Worm (Caenorhabditis elegans) whole organism, mixed stage, embryonic: ENCODE results near the gene cdgs-1.
A peak's percentile ranks its signal among the peaks of the same experiment; 100 is the strongest.

Experiments
- M03D4.4 ChIP-seq: sonication (generic microtip); optimal IDR thresholded peaks from 2 replicates; lab custom pipeline; 2017; ENCODE audit warnings: mild to moderate bottlenecking, missing genetic modification characterization, missing compliant biosample characterization
- bed-3 ChIP-seq: fragments of 200-800 bp; sonication (Bioruptor generic); optimal IDR thresholded peaks from 3 replicates; lab custom pipeline; 2018; ENCODE audit warnings: mild to moderate bottlenecking, missing genetic modification characterization, moderate library complexity, missing compliant biosample characterization
- blmp-1 ChIP-seq: fragments of 150-350 bp; optimal IDR thresholded peaks from 2 replicates; lab custom pipeline; 2014; ENCODE audit warnings: missing biosample characterization, missing genetic modification characterization
- ceh-39 ChIP-seq: fragments of 150-350 bp; optimal IDR thresholded peaks from 2 replicates; lab custom pipeline; 2014; ENCODE audit warnings: missing biosample characterization, missing genetic modification characterization
- ceh-43 ChIP-seq: fragments of 200-800 bp; sonication (Bioruptor generic); optimal IDR thresholded peaks from 2 replicates; lab custom pipeline; 2018; ENCODE audit warnings: mild to moderate bottlenecking, missing genetic modification characterization, moderate library complexity, missing compliant biosample characterization
- ceh-83 ChIP-seq: fragments of 200-800 bp; sonication (Bioruptor generic); optimal IDR thresholded peaks from 2 replicates; lab custom pipeline; 2018; ENCODE audit warnings: mild to moderate bottlenecking, missing genetic modification characterization, missing compliant biosample characterization
- ces-1 ChIP-seq: fragments of 150-350 bp; optimal IDR thresholded peaks from 2 replicates; lab custom pipeline; 2014; ENCODE audit warnings: missing biosample characterization, missing genetic modification reagents, missing genetic modification characterization
- cnd-1 ChIP-seq: fragments of 200-800 bp; sonication (Bioruptor generic); optimal IDR thresholded peaks from 2 replicates; lab custom pipeline; 2018; ENCODE audit warnings: mild to moderate bottlenecking, missing genetic modification characterization, missing compliant biosample characterization
- elt-1 ChIP-seq: sonication (generic microtip); optimal IDR thresholded peaks from 2 replicates; lab custom pipeline; 2017; ENCODE audit warnings: missing genetic modification characterization, mild to moderate bottlenecking, missing compliant biosample characterization, antibody characterized with exemption, moderate library complexity, borderline replicate concordance; ENCODE audit not compliant: insufficient read depth
- flh-1 ChIP-seq: fragments of 200-800 bp; sonication (Bioruptor generic); optimal IDR thresholded peaks from 2 replicates; lab custom pipeline; 2018; ENCODE audit warnings: mild to moderate bottlenecking, missing genetic modification characterization, moderate library complexity, missing compliant biosample characterization
- lin-32 ChIP-seq: fragments of 200-800 bp; sonication (Bioruptor generic); optimal IDR thresholded peaks from 2 replicates; lab custom pipeline; 2018; ENCODE audit warnings: mild to moderate bottlenecking, missing genetic modification characterization, missing compliant biosample characterization
- mab-5 ChIP-seq: fragments of 150-350 bp; optimal IDR thresholded peaks from 2 replicates; lab custom pipeline; 2014; ENCODE audit warnings: missing biosample characterization, missing genetic modification characterization
- mep-1 ChIP-seq: fragments of 150-350 bp; optimal IDR thresholded peaks from 2 replicates; lab custom pipeline; 2017; ENCODE audit warnings: missing biosample characterization, missing genetic modification reagents, missing genetic modification characterization, inconsistent platforms
- mls-2 ChIP-seq: sonication (generic microtip); optimal IDR thresholded peaks from 2 replicates; lab custom pipeline; 2016; ENCODE audit warnings: mild to moderate bottlenecking, missing genetic modification characterization, moderate library complexity, missing compliant biosample characterization
- nhr-12 ChIP-seq: fragments of 150-350 bp; optimal IDR thresholded peaks from 2 replicates; lab custom pipeline; 2014; ENCODE audit warnings: missing biosample characterization, missing genetic modification characterization
- nhr-2 ChIP-seq: fragments of 150-350 bp; optimal IDR thresholded peaks from 2 replicates; lab custom pipeline; 2014; ENCODE audit warnings: missing biosample characterization, missing genetic modification characterization
- nhr-237 ChIP-seq: fragments of 150-350 bp; optimal IDR thresholded peaks from 2 replicates; lab custom pipeline; 2014; ENCODE audit warnings: missing biosample characterization, missing genetic modification characterization
- nhr-28 ChIP-seq: fragments of 150-350 bp; optimal IDR thresholded peaks from 2 replicates; lab custom pipeline; 2014; ENCODE audit warnings: missing biosample characterization, missing genetic modification characterization
- nhr-76 ChIP-seq: sonication (generic microtip); optimal IDR thresholded peaks from 2 replicates; lab custom pipeline; 2017; ENCODE audit warnings: missing biosample characterization, missing genetic modification characterization
- pha-4 ChIP-seq: fragments of 150-350 bp; optimal IDR thresholded peaks from 2 replicates; lab custom pipeline; 2018; ENCODE audit warnings: missing biosample characterization, missing genetic modification reagents, missing genetic modification characterization
- sem-2 ChIP-seq: fragments of 200-800 bp; sonication (Bioruptor generic); optimal IDR thresholded peaks from 2 replicates; lab custom pipeline; 2018; ENCODE audit warnings: mild to moderate bottlenecking, missing genetic modification characterization, missing compliant biosample characterization
- snpc-4 ChIP-seq: fragments of 150-350 bp; optimal IDR thresholded peaks from 2 replicates; lab custom pipeline; 2014; ENCODE audit warnings: missing biosample characterization, missing genetic modification characterization
- sptf-1 ChIP-seq: sonication (generic microtip); optimal IDR thresholded peaks from 2 replicates; lab custom pipeline; 2017; ENCODE audit warnings: mild to moderate bottlenecking, missing genetic modification characterization, moderate library complexity, missing compliant biosample characterization
- tbx-8 ChIP-seq: fragments of 200-800 bp; sonication (Bioruptor generic); optimal IDR thresholded peaks from 2 replicates; lab custom pipeline; 2018; ENCODE audit warnings: mild to moderate bottlenecking, missing genetic modification characterization, moderate library complexity, missing compliant biosample characterization
- unc-39 ChIP-seq: fragments of 150-350 bp; optimal IDR thresholded peaks from 2 replicates; lab custom pipeline; 2014; ENCODE audit warnings: missing biosample characterization, missing genetic modification characterization
- unc-62 ChIP-seq: fragments of 150-350 bp; optimal IDR thresholded peaks from 2 replicates; lab custom pipeline; 2014; ENCODE audit warnings: missing biosample characterization, missing genetic modification reagents, missing genetic modification characterization
- zip-8 ChIP-seq: fragments of 150-350 bp; optimal IDR thresholded peaks from 2 replicates; lab custom pipeline; 2014; ENCODE audit warnings: missing biosample characterization, missing genetic modification characterization
- ztf-11 ChIP-seq: fragments of 150-350 bp; optimal IDR thresholded peaks from 2 replicates; lab custom pipeline; 2014; ENCODE audit warnings: missing biosample characterization, missing genetic modification characterization

The cdgs-1 gene

DNA sequence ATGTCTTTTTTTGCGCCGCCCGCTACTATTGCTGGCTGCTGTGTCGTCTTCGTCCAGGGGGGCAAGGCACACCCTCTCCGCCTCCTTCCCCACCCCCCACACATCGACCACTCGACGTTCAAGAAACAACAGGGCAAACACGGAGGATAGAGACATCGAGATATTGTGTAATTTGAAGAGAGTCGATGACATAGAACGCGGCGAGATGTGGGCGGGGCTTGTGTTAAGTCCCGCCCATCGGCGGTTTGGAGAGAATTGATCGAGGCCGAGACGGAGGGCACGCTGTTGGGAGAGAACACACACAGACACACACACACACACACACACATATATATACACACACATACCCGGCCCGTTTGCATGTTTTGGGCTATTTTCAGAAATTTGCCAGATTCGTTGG lies 30.1 kb upstream of the cdgs-1 start (continued):
- TF ChIP-seq zip-8 (tag; lab: Kevin White, UChicago) (no peak), pha-4 (tag; lab: Kevin White, UChicago) (peak; percentile 59), ceh-39 (tag; lab: Kevin White, UChicago) (no peak), mls-2 (tag; lab: Kevin White, UChicago) (peak; percentile 83), ces-1 (GFP tag; lab: Kevin White, UChicago) (peak; percentile 55), cnd-1 (peak; percentile 46)
- TF ChIP-seq, all 35 proteins: peak for 16

ce11 chrIV:7844333-7844973 lies 28.9 kb upstream of the cdgs-1 start:
- TF ChIP-seq zip-8 (tag; lab: Kevin White, UChicago) (no peak), ceh-83 (GFP tag; lab: Kevin White, UChicago) (no peak), unc-39 (tag; lab: Kevin White, UChicago) (no peak), nhr-2 (tag; lab: Kevin White, UChicago) (no peak), sem-2 (GFP tag; lab: Kevin White, UChicago) (no peak), M03D4.4 (tag; lab: Kevin White, UChicago) (no peak), nhr-12 (tag; lab: Kevin White, UChicago) (no peak), elt-1 (no peak), unc-62 (no peak), lin-32 (GFP tag; lab: Kevin White, UChicago) (no peak), sptf-1 (tag; lab: Kevin White, UChicago) (no peak), mep-1 (tag; lab: Kevin White, UChicago) (no peak)

DNA sequence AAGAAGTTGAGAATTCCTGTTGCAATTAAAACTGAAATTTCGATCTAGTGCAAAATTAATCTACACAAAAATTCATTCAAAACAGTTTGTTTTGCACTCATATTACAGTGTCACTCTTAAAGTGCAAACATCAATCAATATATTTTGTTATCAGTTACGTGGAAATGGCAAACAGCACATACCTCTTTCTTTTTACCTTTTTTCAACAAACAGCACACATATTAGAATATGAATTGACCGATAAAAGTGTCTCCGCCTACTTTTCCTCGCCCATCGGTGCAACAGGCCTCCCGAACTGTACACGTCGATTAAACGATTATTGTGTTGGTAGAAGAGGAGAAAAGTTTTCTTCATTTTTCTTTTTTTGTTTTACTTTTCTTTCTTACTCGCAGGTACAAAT lies 25.7 kb upstream of the cdgs-1 start:
- TF ChIP-seq nhr-28 (tag; lab: Kevin White, UChicago) (no peak), nhr-76 (tag; lab: Kevin White, UChicago) (no peak), mab-5 (tag; lab: Kevin White, UChicago) (no peak), mep-1 (tag; lab: Kevin White, UChicago) (no peak), bed-3 (GFP tag; lab: Kevin White, UChicago) (no peak), flh-1 (GFP tag; lab: Kevin White, UChicago) (no peak), ceh-43 (GFP tag; lab: Kevin White, UChicago) (no peak), unc-62 (no peak), unc-39 (tag; lab: Kevin White, UChicago) (no peak)

DNA sequence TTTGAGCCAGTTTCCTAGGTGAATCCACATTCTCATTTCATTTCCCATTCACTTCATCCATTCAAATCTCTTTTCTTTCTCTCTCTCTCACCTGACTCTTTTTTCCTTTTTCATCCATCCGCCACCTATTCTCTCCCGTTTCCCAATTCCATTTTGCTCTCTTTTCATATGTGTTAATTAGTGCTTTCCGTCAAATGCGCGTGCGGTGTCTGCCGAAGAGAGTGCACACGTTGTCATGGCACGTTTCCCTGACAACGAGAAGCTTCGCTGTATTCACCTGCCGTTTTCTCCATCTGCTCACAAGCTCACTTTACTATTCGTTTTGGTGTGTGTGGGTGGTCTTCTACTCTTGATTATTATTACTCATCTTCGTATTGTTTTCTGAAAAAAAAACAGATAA lies 24.4 kb upstream of the cdgs-1 start:
- peak; percentile 25 for TF ChIP-seq mls-2 (tag; lab: Kevin White, UChicago)
- no peak for TF ChIP-seq ces-1 (GFP tag; lab: Kevin White, UChicago)

ce11 chrIV:7838426-7838825 lies 22.9 kb upstream of the cdgs-1 start, which contains the start of gene C06A6.7:
Gene C06A6.7 (minus strand): TSS chrIV:7838526.
- TF ChIP-seq unc-39 (tag; lab: Kevin White, UChicago) (no peak), mep-1 (tag; lab: Kevin White, UChicago) (no peak), cnd-1 (no peak), ceh-39 (tag; lab: Kevin White, UChicago) (no peak)

DNA sequence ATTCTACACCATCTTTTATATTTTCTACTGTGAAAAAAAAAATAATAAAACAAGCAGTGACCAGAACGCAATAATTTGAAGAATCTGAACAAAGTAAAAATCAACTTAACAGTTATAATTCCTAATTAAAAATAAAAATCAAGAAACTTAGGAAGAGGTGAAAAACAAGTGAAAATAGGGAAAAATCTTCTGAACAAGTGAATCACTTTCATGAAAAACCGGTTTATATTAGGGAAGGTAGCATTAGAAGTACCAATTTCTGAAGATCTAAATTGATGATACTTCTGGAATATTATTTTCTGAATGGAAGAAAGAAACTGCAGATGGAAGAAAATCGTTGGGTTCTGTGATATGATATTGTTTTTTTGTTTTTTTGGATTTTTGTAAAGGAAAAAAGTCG lies 21.0 kb upstream of the cdgs-1 start:
- TF ChIP-seq ceh-39 (tag; lab: Kevin White, UChicago) = no peak
- peak; percentile 6 for TF ChIP-seq blmp-1
- no peak for TF ChIP-seq nhr-237 (tag; lab: Kevin White, UChicago)
- no peak for TF ChIP-seq ztf-11
- no peak for TF ChIP-seq ces-1 (GFP tag; lab: Kevin White, UChicago)
- TF ChIP-seq ceh-83 (GFP tag; lab: Kevin White, UChicago) = no peak
- TF ChIP-seq mls-2 (tag; lab: Kevin White, UChicago) = no peak
- TF ChIP-seq, all 35 proteins: peak for 1

DNA sequence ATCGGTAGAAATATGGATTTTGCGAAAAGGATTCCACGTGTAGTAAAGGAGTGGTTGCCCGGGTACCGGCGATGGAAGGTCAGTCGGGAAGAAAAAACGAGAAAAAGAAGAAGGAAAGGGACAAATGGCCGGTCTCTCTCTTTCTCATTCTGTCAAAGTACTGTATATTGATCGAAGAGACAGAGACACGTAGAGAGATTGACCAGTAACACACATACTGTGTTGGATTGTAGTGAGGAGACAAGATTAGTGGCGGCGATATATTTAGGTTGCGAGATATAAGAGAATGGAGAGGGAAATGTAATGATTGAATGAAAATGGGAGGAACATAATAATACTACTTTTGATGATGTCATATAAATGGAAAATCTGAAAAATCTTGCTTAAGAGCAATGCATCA lies 20.5 kb upstream of the cdgs-1 start:
- TF ChIP-seq ceh-83 (GFP tag; lab: Kevin White, UChicago) = no peak
- peak; percentile 20 for TF ChIP-seq mls-2 (tag; lab: Kevin White, UChicago)
- TF ChIP-seq ceh-39 (tag; lab: Kevin White, UChicago) = peak; percentile 23
- TF ChIP-seq mep-1 (tag; lab: Kevin White, UChicago) = peak; percentile 15
- peak; percentile 88 for TF ChIP-seq nhr-2 (tag; lab: Kevin White, UChicago)
- TF ChIP-seq nhr-12 (tag; lab: Kevin White, UChicago) = no peak
- no peak for TF ChIP-seq snpc-4 (tag; lab: Kevin White, UChicago)
- TF ChIP-seq cnd-1 = no peak
- TF ChIP-seq ces-1 (GFP tag; lab: Kevin White, UChicago) = no peak
- no peak for TF ChIP-seq tbx-8 (GFP tag; lab: Kevin White, UChicago)
